Worm (Caenorhabditis elegans) whole organism, L4/young adult: ENCODE measurements around the gene K10D2.8.

ENCODE experiments used
- W03F9.2 ChIP-seq: fragments of 150-350 bp; optimal IDR thresholded peaks from 2 replicates; lab custom pipeline; 2014; ENCODE audit warnings: missing biosample characterization, missing genetic modification characterization
- dao-5 ChIP-seq: sonication (generic microtip); optimal IDR thresholded peaks from 2 replicates; lab custom pipeline; 2016; ENCODE audit warnings: missing genotype, missing genetic modification characterization, moderate library complexity, missing compliant biosample characterization
- him-1 ChIP-seq: sonication (generic microtip); optimal IDR thresholded peaks from 2 replicates; lab custom pipeline; 2016; ENCODE audit warnings: missing genotype, missing genetic modification reagents, missing genetic modification characterization, missing compliant biosample characterization

Gene K10D2.8

DNA sequence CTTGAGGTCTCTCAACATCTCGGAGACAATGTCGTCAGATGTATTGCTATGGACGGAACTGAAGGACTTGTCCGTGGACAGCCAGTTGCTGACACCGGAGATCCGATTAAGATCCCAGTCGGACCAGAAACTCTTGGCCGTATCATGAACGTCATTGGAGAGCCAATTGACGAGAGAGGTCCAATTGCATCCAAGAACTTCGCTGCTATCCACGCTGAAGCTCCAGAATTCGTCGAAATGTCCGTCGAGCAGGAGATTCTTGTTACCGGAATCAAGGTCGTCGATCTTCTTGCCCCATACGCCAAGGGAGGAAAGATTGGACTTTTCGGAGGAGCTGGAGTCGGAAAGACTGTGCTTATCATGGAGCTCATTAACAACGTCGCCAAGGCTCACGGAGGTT is 40.3 kb downstream of the K10D2.8 start:
- TF ChIP-seq him-1 (tag; lab: Kevin White, UChicago) (no peak), W03F9.2 (tag; lab: Kevin White, UChicago) (no peak), dao-5 (no peak)

DNA sequence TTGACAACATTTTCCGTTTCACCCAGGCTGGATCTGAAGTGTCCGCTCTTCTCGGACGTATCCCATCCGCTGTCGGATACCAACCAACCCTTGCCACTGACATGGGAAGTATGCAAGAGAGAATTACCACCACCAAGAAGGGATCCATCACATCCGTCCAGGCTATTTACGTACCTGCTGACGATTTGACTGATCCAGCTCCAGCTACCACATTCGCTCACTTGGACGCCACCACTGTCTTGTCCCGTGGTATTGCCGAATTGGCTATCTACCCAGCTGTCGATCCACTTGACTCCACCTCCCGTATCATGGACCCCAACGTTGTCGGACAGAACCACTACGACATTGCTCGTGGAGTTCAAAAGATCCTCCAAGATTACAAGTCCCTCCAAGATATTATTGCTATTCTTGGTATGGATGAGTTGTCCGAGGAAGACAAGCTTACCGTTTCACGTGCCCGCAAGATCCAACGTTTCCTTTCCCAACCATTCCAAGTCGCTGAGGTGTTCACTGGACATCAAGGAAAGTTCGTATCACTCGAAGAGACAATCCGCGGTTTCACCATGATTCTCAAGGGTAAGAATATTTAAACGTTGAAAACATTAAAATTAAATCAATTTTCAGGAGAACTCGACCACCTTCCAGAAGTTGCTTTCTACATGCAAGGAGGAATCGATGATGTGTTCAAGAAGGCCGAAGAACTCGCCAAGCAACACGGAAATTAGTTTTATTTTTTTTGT is 41.2 kb downstream of the K10D2.8 start:
- TF ChIP-seq dao-5 (no peak), him-1 (tag; lab: Kevin White, UChicago) (no peak), W03F9.2 (tag; lab: Kevin White, UChicago) (no peak)

DNA sequence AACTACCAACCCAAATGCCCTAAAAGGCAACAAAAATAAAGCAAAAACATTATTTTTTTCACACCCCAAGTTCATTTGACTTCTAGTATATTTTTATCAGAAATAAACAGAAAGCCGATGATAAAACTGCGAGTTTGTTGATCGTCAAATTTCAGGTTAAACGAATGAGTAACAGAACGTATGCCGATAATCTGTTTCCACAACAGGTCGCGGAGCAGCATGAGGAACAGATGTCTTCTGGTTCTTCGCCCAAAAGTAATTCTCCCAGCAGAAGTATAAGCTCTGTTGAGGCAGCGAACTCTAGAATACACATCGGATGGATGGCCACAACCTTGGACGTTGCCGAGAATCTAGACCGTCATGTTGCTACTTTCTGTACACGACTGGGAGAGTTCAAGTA is 41.9 kb downstream of the K10D2.8 start, which contains the start of gene prmt-5:
prmt-5 (plus strand) TSS at position 141 of the 400 bp plus-strand sequence.
- no peak for TF ChIP-seq W03F9.2 (tag; lab: Kevin White, UChicago)
- TF ChIP-seq him-1 (tag; lab: Kevin White, UChicago): no peak
- TF ChIP-seq dao-5: no peak

DNA sequence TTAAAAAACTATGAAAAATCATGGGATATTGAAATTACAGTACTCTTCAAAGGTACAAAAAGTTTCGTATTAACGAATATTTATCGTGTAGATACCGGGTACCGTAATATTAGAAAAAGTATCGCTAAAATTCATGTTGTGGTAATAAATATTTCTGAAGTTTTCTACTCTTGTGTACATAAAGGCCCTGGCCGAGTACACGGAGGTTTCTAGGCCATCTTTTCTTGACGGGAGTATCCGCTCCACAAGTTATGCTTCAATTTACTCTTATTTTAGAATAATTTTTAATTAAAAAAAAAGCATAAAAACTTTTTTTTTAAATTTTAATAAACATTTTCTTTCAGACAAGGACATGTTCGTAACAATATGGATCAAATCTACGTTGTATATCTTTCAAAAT is 44.6 kb downstream of the K10D2.8 start:
- TF ChIP-seq dao-5: no peak
- TF ChIP-seq him-1 (tag; lab: Kevin White, UChicago): no peak
- no peak for TF ChIP-seq W03F9.2 (tag; lab: Kevin White, UChicago)

DNA sequence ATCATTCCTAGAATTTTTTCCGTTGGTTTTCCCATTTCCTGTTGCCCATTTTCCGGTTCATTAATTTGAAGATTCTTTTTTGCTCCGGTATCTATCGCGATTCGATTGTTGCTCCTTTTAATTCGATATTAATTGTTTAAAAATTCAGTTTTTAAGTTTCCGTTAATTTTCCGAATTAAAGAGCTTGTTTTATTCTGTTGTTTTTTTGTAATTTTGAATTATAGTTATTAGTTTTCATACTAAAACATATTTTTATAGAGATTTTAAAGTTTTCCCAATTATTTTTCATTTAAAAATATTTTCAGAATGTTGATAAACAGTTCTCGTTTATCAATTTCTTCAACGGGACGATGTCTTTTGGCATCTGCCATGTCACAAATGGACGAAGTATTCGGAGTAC is 45.8 kb downstream of the K10D2.8 start, which contains the start of gene mrps-26:
mrps-26 (plus strand) TSS at position 301 of the 400 bp plus-strand sequence.
- no peak for TF ChIP-seq W03F9.2 (tag; lab: Kevin White, UChicago)

DNA sequence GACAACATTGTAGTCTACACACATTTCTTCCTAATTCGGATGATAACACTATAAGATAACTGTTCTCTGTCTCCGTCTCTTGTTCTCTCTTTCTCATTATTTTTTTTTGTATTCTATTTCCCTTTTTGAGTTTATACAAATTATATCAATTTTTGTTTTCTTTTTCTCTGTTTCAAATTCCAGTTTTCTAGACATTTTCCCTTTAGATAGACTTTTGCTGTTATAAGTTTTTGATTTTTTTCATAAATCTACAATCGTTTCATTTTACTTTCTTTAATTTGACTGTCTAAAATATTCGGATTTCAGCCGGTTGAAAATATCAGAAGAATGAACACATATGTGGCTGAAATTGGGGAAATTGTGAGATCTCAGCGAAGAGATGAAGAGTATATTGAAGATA is 47.6 kb downstream of the K10D2.8 start, which contains the start of gene prx-10:
prx-10 (plus strand) TSS at position 301 of the 400 bp plus-strand sequence.
- TF ChIP-seq him-1 (tag; lab: Kevin White, UChicago): no peak
- TF ChIP-seq dao-5: no peak
- TF ChIP-seq W03F9.2 (tag; lab: Kevin White, UChicago): no peak
